Fruit fly (Drosophila melanogaster) S2 (cell line): ENCODE results near the gene CG7551.

Experiments
- CG8478 ChIP-seq: fragments of >200 bp; optimal IDR thresholded peaks from 2 replicates; lab custom pipeline; 2018
- CTCF ChIP-seq, 2 experiments: fragments of >200 bp; optimal IDR thresholded peaks; 2 replicates each; lab custom pipeline; 2018

- TF ChIP-seq CTCF (optimal IDR thresholded peaks at IDR 0.05; lab: Kevin White, UChicago) (no peak), CG8478 (lab: Kevin White, UChicago) (no peak)
Observed at dm6 chr3L:11440769-11441168, 17.5 kb upstream of the CG7551 start.
